Worm (Caenorhabditis elegans) whole organism, L4 larva: Measurements from ENCODE around the gene R04F11.5.

ENCODE experiments used
- F37D6.2 ChIP-seq: sonication (generic microtip); optimal IDR thresholded peaks from 2 replicates; lab custom pipeline; 2016; ENCODE audit warnings: mild to moderate bottlenecking, missing genetic modification characterization, missing compliant biosample characterization
- Y75B8A.6 ChIP-seq: fragments of 200-800 bp; sonication (Bioruptor generic); IDR thresholded peaks from 2 replicates; pipeline ENCODE4 v1.3.6; 2022; ENCODE audit warnings: missing genetic modification reagents, missing genetic modification characterization, missing compliant biosample characterization
- ZK546.5 ChIP-seq, 2 experiments: sonication (generic microtip); optimal IDR thresholded peaks; 2 replicates each; lab custom pipeline; 2017; ENCODE audit warnings: missing biosample characterization in 2 of 2, missing genetic modification characterization in 2 of 2
- ama-1 ChIP-seq: fragments of 150-350 bp; optimal IDR thresholded peaks from 2 replicates; lab custom pipeline; 2014; ENCODE audit warnings: inconsistent platforms, mixed read lengths
- ceh-28 ChIP-seq: fragments of 150-350 bp; optimal IDR thresholded peaks from 2 replicates; lab custom pipeline; 2014; ENCODE audit warnings: missing biosample characterization, missing genetic modification reagents, missing genetic modification characterization
- fos-1 ChIP-seq: fragments of 150-350 bp; optimal IDR thresholded peaks from 2 replicates; lab custom pipeline; 2014; ENCODE audit warnings: missing biosample characterization, missing genetic modification characterization
- lin-13 ChIP-seq: fragments of 150-350 bp; optimal IDR thresholded peaks from 2 replicates; lab custom pipeline; 2014; ENCODE audit warnings: missing biosample characterization, missing genetic modification reagents, missing genetic modification characterization
- lsy-2 ChIP-seq, 2 experiments: fragments of 150-350 bp in 1 of 2; sonication (generic microtip) in 1 of 2; optimal IDR thresholded peaks; 2 replicates each; lab custom pipeline; 2014 to 2017; ENCODE audit warnings: missing biosample characterization in 2 of 2, missing genetic modification characterization in 2 of 2
- nhr-237 ChIP-seq: sonication (generic microtip); optimal IDR thresholded peaks from 2 replicates; lab custom pipeline; 2017; ENCODE audit warnings: missing biosample characterization, missing genetic modification characterization
- nhr-48 ChIP-seq: sonication (generic microtip); optimal IDR thresholded peaks from 2 replicates; lab custom pipeline; 2016; ENCODE audit warnings: mild to moderate bottlenecking, missing genetic modification characterization, missing compliant biosample characterization
- nhr-6 ChIP-seq: fragments of 150-350 bp; optimal IDR thresholded peaks from 2 replicates; lab custom pipeline; 2014; ENCODE audit warnings: missing biosample characterization, missing genetic modification characterization
- snpc-4 ChIP-seq: fragments of 150-350 bp; optimal IDR thresholded peaks from 2 replicates; lab custom pipeline; 2014; ENCODE audit warnings: missing biosample characterization, missing genetic modification characterization
- zip-11 ChIP-seq: fragments of 200-800 bp; sonication (Bioruptor generic); IDR thresholded peaks from 2 replicates; pipeline ENCODE4 v1.3.6; 2022; ENCODE audit warnings: missing genetic modification characterization, missing compliant biosample characterization
- ztf-7 ChIP-seq: fragments of 150-350 bp; optimal IDR thresholded peaks from 2 replicates; lab custom pipeline; 2014; ENCODE audit warnings: missing biosample characterization, missing genetic modification characterization

DNA sequence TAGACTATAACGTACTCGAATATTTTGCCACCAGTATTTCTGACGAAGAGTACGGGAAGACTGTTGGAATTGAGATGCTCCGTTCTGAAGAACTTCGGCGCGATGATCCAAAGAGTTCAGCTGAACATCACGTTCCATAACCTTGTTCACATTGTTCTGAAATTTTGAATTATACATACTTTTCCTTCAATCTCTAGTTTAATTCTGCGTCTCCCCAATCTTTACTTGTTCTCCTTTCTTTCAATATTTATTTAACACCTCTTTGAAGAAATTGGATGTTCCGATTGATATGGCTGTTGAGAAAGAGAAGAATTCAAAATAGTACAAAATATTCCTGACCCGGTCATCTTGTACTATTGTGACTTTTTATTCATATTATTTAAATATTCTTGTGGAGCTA is 27.0 kb upstream of the R04F11.5 start, which contains the start of gene F23H12.3:
- TF ChIP-seq nhr-48 (tag; lab: Kevin White, UChicago) (no peak), ama-1 (no peak), ztf-7 (tag; lab: Kevin White, UChicago) (no peak), nhr-237 (tag; lab: Kevin White, UChicago) (no peak), F37D6.2 (tag; lab: Kevin White, UChicago) (no peak), snpc-4 (tag; lab: Kevin White, UChicago) (no peak), lsy-2 (tag; optimal IDR thresholded peaks at IDR 0.05; lab: Kevin White, UChicago) (no peak), zip-11 (no peak), fos-1 (tag; lab: Kevin White, UChicago) (no peak), nhr-6 (tag; lab: Kevin White, UChicago) (no peak), Y75B8A.6 (GFP tag; lab: Robert Waterston, UW) (no peak), lin-13 (GFP tag; lab: Kevin White, UChicago) (no peak), ZK546.5 (tag; optimal IDR thresholded peaks at IDR 0.05; lab: Kevin White, UChicago) (no peak), ceh-28 (no peak)
